Fruit fly (Drosophila melanogaster): Measurements from ENCODE around the gene Grip84.
A peak's percentile ranks its signal among the peaks of the same experiment; 100 is the strongest.

Grip84 gene

DNA sequence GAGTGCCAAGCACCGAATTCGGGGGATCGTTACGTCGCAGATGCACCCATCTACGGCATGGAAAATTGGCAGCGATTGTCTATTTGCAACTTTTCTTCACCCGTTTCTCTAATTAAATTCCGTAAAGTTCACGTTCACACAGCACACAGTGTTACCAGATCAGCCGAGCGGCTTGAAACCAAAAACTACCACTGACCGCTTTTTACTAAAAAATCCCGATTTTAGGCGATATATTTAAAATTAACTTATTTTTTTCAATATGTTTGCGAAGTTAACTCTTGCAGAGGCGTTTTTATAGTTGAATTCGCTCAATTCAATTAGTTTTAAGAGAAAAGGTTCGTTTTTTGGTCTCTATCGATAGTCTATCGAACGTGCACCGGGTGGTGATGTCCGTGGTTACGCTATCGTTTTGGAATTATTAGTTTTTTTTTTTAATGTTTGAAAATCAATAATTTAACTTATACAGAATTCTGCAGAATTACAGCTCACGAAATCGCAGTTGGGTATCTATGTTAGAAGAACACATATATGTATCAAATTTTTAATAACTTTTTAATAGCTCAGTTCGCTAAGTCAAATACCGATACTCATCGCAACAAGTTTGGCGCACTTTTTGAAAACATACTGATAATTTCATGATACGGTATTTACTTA, 14.2 kb upstream of the Grip84 start, which contains the start of gene Tao:
Gene Tao, minus strand, starts transcription at position 153 of the 654 bp plus-strand sequence.
- no peak for TF ChIP-seq topi (GFP tag; optimal IDR thresholded peaks at IDR 0.05)
- peak; percentile 32 for TF ChIP-seq CG1621 (tag; optimal IDR thresholded peaks at IDR 0.05)
- TF ChIP-seq Eip78C (GFP tag), result peak; percentile 65
- TF ChIP-seq Hr39 (GFP tag; optimal IDR thresholded peaks at IDR 0.05), result peak; percentile 1
- no peak for TF ChIP-seq Ets21C (GFP tag; optimal IDR thresholded peaks at IDR 0.05)
- no peak for TF ChIP-seq CG6276 (GFP tag; optimal IDR thresholded peaks at IDR 0.05)

DNA sequence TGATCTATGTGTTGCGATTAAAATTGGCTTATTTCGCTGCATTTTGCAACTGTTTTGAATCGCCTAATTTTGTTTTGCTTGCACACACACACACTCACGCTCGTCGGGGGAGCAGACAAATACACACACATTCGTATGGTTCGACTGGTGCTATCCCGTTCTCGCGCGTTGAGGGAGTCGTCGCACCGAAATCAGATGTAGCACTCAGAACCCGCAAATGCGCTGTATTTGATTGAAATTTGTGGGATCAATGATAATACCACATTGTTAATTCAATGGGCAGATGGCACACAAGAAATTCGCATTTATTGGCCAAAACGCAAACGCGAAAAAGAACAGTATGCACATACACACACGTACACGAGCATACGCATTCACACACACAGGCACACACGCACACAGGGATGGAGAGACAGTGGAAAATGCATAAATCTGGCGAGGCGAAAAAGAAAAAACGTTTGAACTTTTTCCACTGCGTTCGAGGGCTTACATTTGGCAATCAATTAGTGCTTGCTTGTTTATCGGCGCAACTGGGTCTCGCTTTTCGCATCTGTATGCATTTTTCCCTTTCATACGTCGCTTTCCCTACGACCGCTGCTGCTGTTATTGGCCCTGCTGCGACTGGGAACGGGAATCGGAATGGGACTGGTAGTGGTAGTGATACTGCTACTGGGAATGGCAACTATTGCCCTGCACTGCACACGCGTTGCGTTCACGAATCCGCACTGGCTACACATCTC, 13.5 kb upstream of the Grip84 start:
- TF ChIP-seq Eip78C (GFP tag), result peak; percentile 77
- no peak for TF ChIP-seq Eip93F (GFP tag; optimal IDR thresholded peaks at IDR 0.05)
- TF ChIP-seq CG8632 (GFP tag; optimal IDR thresholded peaks at IDR 0.05), result no peak
- peak in 1 of 2 experiments; percentile 29 for TF ChIP-seq ss (GFP tag; optimal IDR thresholded peaks at IDR 0.05)

- peak; percentile 14 for TF ChIP-seq cyc (GFP tag; optimal IDR thresholded peaks at IDR 0.05)
- TF ChIP-seq CG6276 (GFP tag; optimal IDR thresholded peaks at IDR 0.05), result no peak
- peak; percentile 10 for TF ChIP-seq esn (GFP tag; optimal IDR thresholded peaks at IDR 0.05)
- no peak for TF ChIP-seq CG9139 (GFP tag; optimal IDR thresholded peaks at IDR 0.05)
Observed at dm6 chrX:19577940-19578632, 12.5 kb upstream of the Grip84 start.

DNA sequence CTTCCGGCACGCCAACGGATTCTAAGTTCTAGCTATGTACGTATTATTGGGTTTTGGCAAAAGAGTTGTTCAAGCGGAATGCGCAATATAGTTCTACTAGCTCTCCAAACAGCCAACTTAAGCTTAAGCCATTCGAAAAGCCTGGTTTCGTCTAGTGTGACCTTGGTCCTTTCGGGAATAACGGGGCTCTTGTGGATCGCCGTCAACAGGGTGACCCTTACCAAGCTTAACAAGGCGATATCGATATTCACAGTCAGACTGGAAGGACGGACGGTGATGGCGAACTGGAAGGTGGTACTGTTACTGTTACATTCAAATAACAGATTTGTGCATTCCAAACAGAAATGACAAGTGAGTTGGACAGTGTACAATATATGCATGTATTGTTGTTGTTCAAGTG, 8.1 kb upstream of the Grip84 start:
- no peak for TF ChIP-seq CG8319 (GFP tag; optimal IDR thresholded peaks at IDR 0.05)
- no peak for TF ChIP-seq CG31627 (GFP tag; optimal IDR thresholded peaks at IDR 0.05)
- TF ChIP-seq CG1621 (tag; optimal IDR thresholded peaks at IDR 0.05), result no peak
- TF ChIP-seq CG10631 (GFP tag; optimal IDR thresholded peaks at IDR 0.05), result no peak
- TF ChIP-seq CG3919 (GFP tag; optimal IDR thresholded peaks at IDR 0.05), result no peak
- TF ChIP-seq CG11294 (GFP tag; IDR thresholded peaks at IDR 0.05), result no peak
- TF ChIP-seq CG32006 (GFP tag; optimal IDR thresholded peaks at IDR 0.05), result no peak
- no peak for TF ChIP-seq fd85E (GFP tag; optimal IDR thresholded peaks at IDR 0.05)
- no peak for TF ChIP-seq dsx (GFP tag; optimal IDR thresholded peaks at IDR 0.05; ENCODE audit: poor library complexity, severe bottlenecking)
- no peak for TF ChIP-seq Sox14 (GFP tag; optimal IDR thresholded peaks at IDR 0.05)
- no peak for TF ChIP-seq CG9139 (GFP tag; optimal IDR thresholded peaks at IDR 0.05)
- no peak for TF ChIP-seq Lpt (GFP tag; optimal IDR thresholded peaks at IDR 0.05)
- no peak for TF ChIP-seq Eip78C (GFP tag)

DNA sequence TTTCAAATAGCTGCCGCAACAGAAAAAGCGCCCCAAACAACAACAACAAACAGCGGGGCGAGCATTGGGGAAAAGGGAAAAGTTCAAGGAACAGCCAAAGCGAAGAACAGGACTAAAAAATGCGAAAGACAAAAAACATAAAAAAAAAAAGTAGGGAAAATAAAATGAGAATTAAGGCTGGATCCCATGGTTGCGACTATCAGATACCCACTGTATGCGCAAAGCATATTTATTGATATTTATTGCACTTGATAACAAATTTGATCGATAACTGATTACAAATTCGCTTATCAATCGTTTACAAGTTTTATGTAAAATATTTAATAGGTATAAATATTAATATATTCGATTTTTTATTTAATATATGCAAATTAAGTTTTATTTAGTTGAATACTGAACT, 16.0 kb downstream of the Grip84 start:
- TF ChIP-seq fkh (GFP tag; optimal IDR thresholded peaks at IDR 0.05), result no peak
- TF ChIP-seq CG8319 (GFP tag; optimal IDR thresholded peaks at IDR 0.05), result no peak
- TF ChIP-seq Ets96B (tag; optimal IDR thresholded peaks at IDR 0.05), result no peak
- no peak for TF ChIP-seq CG3919 (GFP tag; optimal IDR thresholded peaks at IDR 0.05)

dm6 chrX:19548438-19548837, 17.1 kb downstream of the Grip84 start:
- TF ChIP-seq CG10669 (GFP tag; optimal IDR thresholded peaks at IDR 0.05) (no peak), Blimp-1 (GFP tag; optimal IDR thresholded peaks at IDR 0.05) (no peak), CG7368 (GFP tag; optimal IDR thresholded peaks at IDR 0.05) (no peak), Hr39 (GFP tag; optimal IDR thresholded peaks at IDR 0.05) (no peak), CG6808 (GFP tag; optimal IDR thresholded peaks at IDR 0.05) (no peak), CG11902 (GFP tag; optimal IDR thresholded peaks at IDR 0.05) (no peak)
